Worm (Caenorhabditis elegans): ENCODE data around the gene fbxb-30.

- TF ChIP-seq unc-120 (tag; optimal IDR thresholded peaks at IDR 0.05; ENCODE audit: poor library complexity, severe bottlenecking) (no peak), bed-3 (GFP tag; optimal IDR thresholded peaks at IDR 0.05) (no peak), pha-4 (tag; optimal IDR thresholded peaks at IDR 0.05) (no peak)
These were observed 27.3 kb downstream of the fbxb-30 start, which contains the start of gene fbxc-14 for ce11 chrII:973999-974398.

Measured in whole organism, mixed stage, embryonic.